Fruit fly (Drosophila melanogaster) whole organism, embryonic: ENCODE data around the gene Lamtor3.

Source experiments
- CG10321 ChIP-seq: fragments of 200-800 bp; sonication (Bioruptor generic); IDR thresholded peaks from 2 replicates; pipeline ENCODE4 v1.3.6; 2022; ENCODE audit warnings: missing biosample characterization, missing genetic modification characterization
- CG10366 ChIP-seq: fragments of 200-800 bp; sonication (Bioruptor generic); IDR thresholded peaks from 2 replicates; pipeline ENCODE4 v1.3.6; 2022; ENCODE audit warnings: missing biosample characterization, missing genetic modification characterization
- CG10959 ChIP-seq: fragments of 200-800 bp; sonication (Bioruptor generic); IDR thresholded peaks from 2 replicates; pipeline ENCODE4 v1.3.6; 2022; ENCODE audit warnings: missing biosample characterization, missing genetic modification characterization
- CG11696 ChIP-seq: fragments of 200-800 bp; sonication (Bioruptor generic); IDR thresholded peaks from 2 replicates; pipeline ENCODE4 v1.3.6; 2022; ENCODE audit warnings: missing biosample characterization, missing genetic modification characterization
- CG12155 ChIP-seq: fragments of 200-800 bp; sonication (Bioruptor generic); optimal IDR thresholded peaks from 3 replicates; lab custom pipeline; 2016; ENCODE audit warnings: missing biosample characterization, missing genetic modification characterization
- CG12391 ChIP-seq: fragments of 200-800 bp; sonication (Bioruptor generic); optimal IDR thresholded peaks from 3 replicates; lab custom pipeline; 2018; ENCODE audit warnings: missing biosample characterization, mild to moderate bottlenecking, missing genetic modification characterization, moderate library complexity
- CG13123 ChIP-seq: fragments of 200-800 bp; sonication (Bioruptor generic); optimal IDR thresholded peaks from 2 replicates; lab custom pipeline; 2016; ENCODE audit warnings: missing biosample characterization, missing genetic modification characterization
- CG13287 ChIP-seq: fragments of 200-800 bp; sonication (Bioruptor generic); IDR thresholded peaks from 2 replicates; pipeline ENCODE4 v1.3.6; 2022; ENCODE audit warnings: missing biosample characterization, missing genetic modification characterization; ENCODE audit not compliant: partially characterized antibody
- CG13775 ChIP-seq: fragments of 200-800 bp; sonication (Bioruptor generic); optimal IDR thresholded peaks from 3 replicates; lab custom pipeline; 2017; ENCODE audit warnings: missing biosample characterization, mild to moderate bottlenecking, missing genetic modification characterization
- CG14014 ChIP-seq: fragments of 200-800 bp; sonication (Bioruptor generic); IDR thresholded peaks from 2 replicates; pipeline ENCODE4 v1.3.6; 2022; ENCODE audit warnings: missing biosample characterization, missing genetic modification characterization
- CG14965 ChIP-seq: fragments of 200-800 bp; sonication (Bioruptor generic); optimal IDR thresholded peaks from 2 replicates; lab custom pipeline; 2016; ENCODE audit warnings: missing biosample characterization, missing genetic modification characterization, borderline replicate concordance
- CG1602 ChIP-seq: fragments of 200-800 bp; sonication (Bioruptor generic); optimal IDR thresholded peaks from 3 replicates; lab custom pipeline; 2016; ENCODE audit warnings: missing biosample characterization, missing genetic modification characterization
- CG30431 ChIP-seq: fragments of 200-800 bp; sonication (Bioruptor generic); optimal IDR thresholded peaks from 2 replicates; lab custom pipeline; 2017; ENCODE audit warnings: missing biosample characterization, missing genetic modification characterization
- CG31388 ChIP-seq: fragments of 200-800 bp; sonication (Bioruptor generic); optimal IDR thresholded peaks from 2 replicates; lab custom pipeline; 2016; ENCODE audit warnings: missing biosample characterization, missing genetic modification characterization
- CG32532 ChIP-seq: fragments of 200-800 bp; sonication (Bioruptor generic); IDR thresholded peaks from 2 replicates; pipeline ENCODE4 v1.3.6; 2022; ENCODE audit warnings: missing biosample characterization, missing genetic modification characterization
- CG3726 ChIP-seq: fragments of 200-800 bp; sonication (Bioruptor generic); IDR thresholded peaks from 3 replicates; pipeline ENCODE4, ENCODE4 v1.3.6; 2022; ENCODE audit warnings: missing biosample characterization, missing genetic modification characterization
- CG4360 ChIP-seq: fragments of 200-800 bp; sonication (Bioruptor generic); IDR thresholded peaks from 2 replicates; pipeline ENCODE4 v1.3.6; 2022; ENCODE audit warnings: missing biosample characterization, missing genetic modification characterization
- CG7271 ChIP-seq: fragments of 200-800 bp; sonication (Bioruptor generic); optimal IDR thresholded peaks from 2 replicates; lab custom pipeline; 2018; ENCODE audit warnings: missing biosample characterization, mild to moderate bottlenecking, missing genetic modification characterization, moderate library complexity
- CG8478 ChIP-seq: fragments of >200 bp; optimal IDR thresholded peaks from 2 replicates; lab custom pipeline; 2018
- CG9797 ChIP-seq: fragments of 200-800 bp; sonication (Bioruptor generic); optimal IDR thresholded peaks from 3 replicates; lab custom pipeline; 2018; ENCODE audit warnings: missing biosample characterization, mild to moderate bottlenecking, missing genetic modification characterization
- CG9932 ChIP-seq: fragments of 200-800 bp; sonication (Bioruptor generic); IDR thresholded peaks from 2 replicates; pipeline ENCODE4 v1.3.6; 2022; ENCODE audit warnings: missing biosample characterization, missing genetic modification characterization
- CkIIα-i1 ChIP-seq: fragments of 200-800 bp; sonication (Bioruptor generic); IDR thresholded peaks from 2 replicates; pipeline ENCODE4 v1.3.6; 2022; ENCODE audit warnings: missing biosample characterization, missing genetic modification characterization
- Doc2 ChIP-seq: fragments of 200-800 bp; sonication (Bioruptor generic); IDR thresholded peaks from 2 replicates; pipeline ENCODE4 v1.3.6; 2022; ENCODE audit warnings: missing biosample characterization, missing genetic modification characterization
- Doc3 ChIP-seq: fragments of 200-800 bp; sonication (Bioruptor generic); IDR thresholded peaks from 3 replicates; pipeline ENCODE4 v1.3.6; 2022; ENCODE audit warnings: missing biosample characterization, missing genetic modification characterization; ENCODE audit not compliant: partially characterized antibody
- Eip74EF ChIP-seq, 2 experiments: fragments of 200-800 bp in 1 of 2; fragments of >200 bp in 1 of 2; sonication (Bioruptor generic) in 1 of 2; optimal IDR thresholded peaks; 2 replicates each; lab custom pipeline; 2017 to 2019; ENCODE audit warnings: missing biosample characterization in 2 of 2, missing genetic modification characterization in 2 of 2, mild to moderate bottlenecking in 1 of 2, moderate library complexity in 1 of 2
- Elba2 ChIP-seq: fragments of 200-800 bp; sonication (Bioruptor generic); optimal IDR thresholded peaks from 3 replicates; lab custom pipeline; 2016; ENCODE audit warnings: missing biosample characterization, missing genetic modification characterization
- Ets65A ChIP-seq: fragments of 200-800 bp; sonication (Bioruptor generic); peaks from one replicate; lab custom pipeline; 2016; ENCODE audit warnings: missing biosample characterization, missing genetic modification characterization
- Fer2 ChIP-seq: fragments of 200-800 bp; sonication (Bioruptor generic); optimal IDR thresholded peaks from 2 replicates; lab custom pipeline; 2018; ENCODE audit warnings: missing biosample characterization, mild to moderate bottlenecking, missing genetic modification characterization, moderate library complexity
- GATAe ChIP-seq: fragments of 200-800 bp; sonication (Bioruptor generic); conservative IDR thresholded peaks from 2 replicates; pipeline ENCODE4 v1.3.6; 2022; ENCODE audit warnings: missing biosample characterization, missing genetic modification characterization
- Hr39 ChIP-seq: fragments of >200 bp; optimal IDR thresholded peaks from 2 replicates; lab custom pipeline; 2017
- Med ChIP-seq: fragments of 200-800 bp; sonication (Bioruptor generic); peaks from one replicate; lab custom pipeline; 2016; ENCODE audit warnings: missing biosample characterization, missing genetic modification characterization, mild to moderate bottlenecking, inconsistent platforms, moderate library complexity
- NC2β ChIP-seq: fragments of 200-800 bp; sonication (Bioruptor generic); optimal IDR thresholded peaks from 2 replicates; lab custom pipeline; 2016; ENCODE audit warnings: missing biosample characterization, missing genetic modification characterization
- Ptx1 ChIP-seq: fragments of 200-800 bp; sonication (Bioruptor generic); IDR thresholded peaks from 2 replicates; pipeline ENCODE4 v1.3.6; 2022; ENCODE audit warnings: missing biosample characterization, missing genetic modification characterization
- Ravus ChIP-seq: fragments of 200-800 bp; sonication (Bioruptor generic); IDR thresholded peaks from 2 replicates; pipeline ENCODE4 v1.3.6; 2022; ENCODE audit warnings: missing biosample characterization, missing genetic modification characterization
- Side ChIP-seq: fragments of 200-800 bp; sonication (Bioruptor generic); optimal IDR thresholded peaks from 2 replicates; lab custom pipeline; 2016; ENCODE audit warnings: missing biosample characterization, missing genetic modification characterization
- Sox102F ChIP-seq: fragments of 200-800 bp; sonication (Bioruptor generic); optimal IDR thresholded peaks from 2 replicates; lab custom pipeline; 2018; ENCODE audit warnings: missing biosample characterization, mild to moderate bottlenecking, missing genetic modification characterization, moderate library complexity
- Ssrp ChIP-seq: fragments of 200-800 bp; sonication (Bioruptor generic); optimal IDR thresholded peaks from 2 replicates; lab custom pipeline; 2018; ENCODE audit warnings: missing biosample characterization, mild to moderate bottlenecking, missing genetic modification characterization, moderate library complexity
- az2 ChIP-seq: fragments of 200-800 bp; sonication (Bioruptor generic); optimal IDR thresholded peaks from 3 replicates; lab custom pipeline; 2016; ENCODE audit warnings: missing biosample characterization, missing genetic modification characterization
- bowl ChIP-seq: fragments of 200-800 bp; sonication (Bioruptor generic); IDR thresholded peaks from 2 replicates; pipeline ENCODE4 v1.3.6; 2022; ENCODE audit warnings: missing biosample characterization, missing genetic modification characterization
- cad ChIP-seq: fragments of >200 bp; optimal IDR thresholded peaks from 2 replicates; lab custom pipeline; 2017; ENCODE audit warnings: missing biosample characterization, missing genetic modification characterization
- eve ChIP-seq, 2 experiments: fragments of >200 bp; optimal IDR thresholded peaks; 2 replicates each; lab custom pipeline; 2017; ENCODE audit warnings: missing biosample characterization in 2 of 2, missing genetic modification characterization in 2 of 2
- fd64A ChIP-seq: fragments of 200-800 bp; sonication (Bioruptor generic); optimal IDR thresholded peaks from 3 replicates; lab custom pipeline; 2018; ENCODE audit warnings: missing biosample characterization, mild to moderate bottlenecking, missing genetic modification characterization
- gce ChIP-seq: fragments of 200-800 bp; sonication (Bioruptor generic); IDR thresholded peaks from 3 replicates; pipeline ENCODE4 v1.3.6; 2022; ENCODE audit warnings: missing biosample characterization, missing genetic modification characterization
- gsb-n ChIP-seq: fragments of 200-800 bp; sonication (Bioruptor generic); optimal IDR thresholded peaks from 3 replicates; lab custom pipeline; 2018; ENCODE audit warnings: missing biosample characterization, mild to moderate bottlenecking, missing genetic modification characterization
- gt ChIP-seq: fragments of 200-800 bp; sonication (Bioruptor generic); IDR thresholded peaks from 2 replicates; pipeline ENCODE4 v1.3.6; 2022; ENCODE audit warnings: missing biosample characterization, missing genetic modification characterization
- ham ChIP-seq: fragments of 200-800 bp; sonication (Bioruptor generic); IDR thresholded peaks from 2 replicates; pipeline ENCODE4 v1.3.6; 2022; ENCODE audit warnings: missing biosample characterization, missing genetic modification characterization
- inv ChIP-seq: fragments of 200-800 bp; sonication (Bioruptor generic); IDR thresholded peaks from 2 replicates; pipeline ENCODE4 v1.3.6; 2022; ENCODE audit warnings: missing biosample characterization, missing genetic modification characterization; ENCODE audit not compliant: partially characterized antibody
- lmd ChIP-seq: fragments of 200-800 bp; sonication (Bioruptor generic); IDR thresholded peaks from 2 replicates; pipeline ENCODE4 v1.3.6; 2022; ENCODE audit warnings: missing biosample characterization, missing genetic modification characterization
- sc ChIP-seq, 3 experiments: fragments of >200 bp in 2 of 3; fragments of 200-800 bp in 1 of 3; sonication (Bioruptor generic) in 1 of 3; optimal IDR thresholded peaks; 2 replicates in 2 of 3; 3 replicates in 1 of 3; lab custom pipeline; 2017; ENCODE audit warnings: mild to moderate bottlenecking in 1 of 3, missing biosample characterization in 1 of 3, missing genetic modification characterization in 1 of 3, missing genetic modification reagents in 1 of 3
- zfh1 ChIP-seq: fragments of 200-800 bp; sonication (Bioruptor generic); IDR thresholded peaks from 3 replicates; pipeline ENCODE4 v1.3.6; 2022; ENCODE audit warnings: missing biosample characterization, missing genetic modification characterization

Lamtor3 gene

DNA sequence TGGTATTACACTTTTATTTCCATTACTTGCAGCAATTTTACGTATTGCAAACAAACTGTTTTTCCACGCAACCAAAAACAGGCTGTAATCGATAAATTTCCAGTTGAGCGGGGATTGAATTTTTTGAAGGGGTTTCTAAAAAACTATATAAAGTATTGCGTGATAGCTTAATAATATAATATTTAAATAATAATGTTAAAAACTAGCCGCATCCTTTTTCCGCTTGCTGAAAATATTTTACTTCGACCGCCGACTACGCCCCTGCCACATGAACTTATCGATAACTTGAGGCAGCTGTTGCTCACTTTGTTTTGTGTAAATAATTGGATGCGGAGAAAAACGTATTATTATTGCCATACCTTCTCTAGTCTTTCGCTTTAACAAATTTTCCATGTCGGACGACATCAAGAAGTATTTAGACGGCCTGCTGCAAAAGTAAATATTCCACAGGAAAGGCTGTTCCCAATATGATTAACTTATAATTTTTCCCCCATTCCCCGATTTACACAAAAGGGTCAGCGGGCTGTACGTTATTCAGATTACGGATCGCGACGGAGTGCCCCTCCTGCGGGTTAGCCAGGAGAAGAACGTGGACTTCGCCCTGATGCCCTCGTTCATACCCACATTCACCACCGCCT lies at the start of gene Lamtor3, which contains the start of gene fws (continued):
- TF ChIP-seq CG3726 (GFP tag; lab: Robert Waterston, UW) (peak; percentile 98), Doc3 (GFP tag; lab: Robert Waterston, UW) (peak; percentile 53; the same call in 2 of the 3 replicates), CG10366 (GFP tag; lab: Robert Waterston, UW) (peak; percentile 99), Ssrp (tag; lab: Kevin White, UChicago) (peak; percentile 98), Side (GFP tag; lab: Kevin White, UChicago) (peak; percentile 72), CG14014 (peak; percentile 99), cad (GFP tag; lab: Kevin White, UChicago) (no peak), bowl (GFP tag; lab: Robert Waterston, UW) (peak; percentile 98), Fer2 (tag; lab: Kevin White, UChicago) (peak; percentile 96), Ravus (GFP tag; lab: Robert Waterston, UW) (peak; percentile 96), sc (optimal IDR thresholded peaks at IDR 0.05; lab: Kevin White, UChicago) (no peak), sc (GFP tag; optimal IDR thresholded peaks at IDR 0.05; lab: Kevin White, UChicago) (peak; percentile 98), CG9932 (peak; percentile 99), CG10959 (GFP tag; lab: Robert Waterston, UW) (peak; percentile 96), Med (GFP tag; lab: Kevin White, UChicago) (peak; percentile 98), CG10321 (GFP tag; lab: Robert Waterston, UW) (peak; percentile 87), fd64A (GFP tag; lab: Kevin White, UChicago) (peak; percentile 93), CG14965 (GFP tag; lab: Kevin White, UChicago) (no peak), CG1602 (GFP tag; lab: Kevin White, UChicago) (peak; percentile 97), eve (GFP tag; optimal IDR thresholded peaks at IDR 0.05; lab: Kevin White, UChicago) (no peak), Sox102F (GFP tag; lab: Kevin White, UChicago) (peak; percentile 99), inv (GFP tag; lab: Robert Waterston, UW) (no peak; the same call in 1 of the 2 replicates), GATAe (GFP tag; lab: Robert Waterston, UW) (peak; percentile 98), gce (GFP tag; lab: Robert Waterston, UW) (peak; percentile 99), CG32532 (GFP tag; lab: Robert Waterston, UW) (peak; percentile 99), ham (GFP tag; lab: Robert Waterston, UW) (peak; percentile 96), gsb-n (peak; percentile 98), CG4360 (GFP tag; lab: Robert Waterston, UW) (peak; percentile 90), CG13287 (GFP tag; lab: Robert Waterston, UW) (peak; percentile 78), zfh1 (GFP tag; lab: Robert Waterston, UW) (peak; percentile 99), CG8478 (lab: Kevin White, UChicago) (no peak), CG13123 (GFP tag; lab: Kevin White, UChicago) (peak; percentile 88), Ets65A (GFP tag; lab: Kevin White, UChicago) (peak; percentile 98), CkIIα-i1 (peak; percentile 96), CG7271 (tag; lab: Kevin White, UChicago) (peak; percentile 96), CG11696 (GFP tag; lab: Robert Waterston, UW) (peak; percentile 94), gt (peak; percentile 98), CG31388 (GFP tag; lab: Kevin White, UChicago) (peak; percentile 93), Ptx1 (GFP tag; lab: Robert Waterston, UW) (peak; percentile 99), Doc2 (GFP tag; lab: Robert Waterston, UW) (peak; percentile 95), Elba2 (peak; percentile 75), CG9797 (GFP tag; lab: Kevin White, UChicago) (peak; percentile 63), CG13775 (GFP tag; lab: Kevin White, UChicago) (peak; percentile 99), Eip74EF (GFP tag; optimal IDR thresholded peaks at IDR 0.05; lab: Kevin White, UChicago) (peak in 1 of 2 experiments; percentile 95), CG12155 (GFP tag; lab: Kevin White, UChicago) (peak; percentile 96), NC2β (GFP tag; lab: Kevin White, UChicago) (peak; percentile 74), Hr39 (lab: Kevin White, UChicago) (no peak), CG12391 (tag; lab: Kevin White, UChicago) (peak; percentile 99), lmd (GFP tag; lab: Robert Waterston, UW) (peak; percentile 100), az2 (GFP tag; lab: Kevin White, UChicago) (peak; percentile 98), CG30431 (GFP tag; lab: Kevin White, UChicago) (peak; percentile 98)
